Fruit fly (Drosophila melanogaster): ENCODE measurements around the gene bowl.

bowl gene

DNA sequence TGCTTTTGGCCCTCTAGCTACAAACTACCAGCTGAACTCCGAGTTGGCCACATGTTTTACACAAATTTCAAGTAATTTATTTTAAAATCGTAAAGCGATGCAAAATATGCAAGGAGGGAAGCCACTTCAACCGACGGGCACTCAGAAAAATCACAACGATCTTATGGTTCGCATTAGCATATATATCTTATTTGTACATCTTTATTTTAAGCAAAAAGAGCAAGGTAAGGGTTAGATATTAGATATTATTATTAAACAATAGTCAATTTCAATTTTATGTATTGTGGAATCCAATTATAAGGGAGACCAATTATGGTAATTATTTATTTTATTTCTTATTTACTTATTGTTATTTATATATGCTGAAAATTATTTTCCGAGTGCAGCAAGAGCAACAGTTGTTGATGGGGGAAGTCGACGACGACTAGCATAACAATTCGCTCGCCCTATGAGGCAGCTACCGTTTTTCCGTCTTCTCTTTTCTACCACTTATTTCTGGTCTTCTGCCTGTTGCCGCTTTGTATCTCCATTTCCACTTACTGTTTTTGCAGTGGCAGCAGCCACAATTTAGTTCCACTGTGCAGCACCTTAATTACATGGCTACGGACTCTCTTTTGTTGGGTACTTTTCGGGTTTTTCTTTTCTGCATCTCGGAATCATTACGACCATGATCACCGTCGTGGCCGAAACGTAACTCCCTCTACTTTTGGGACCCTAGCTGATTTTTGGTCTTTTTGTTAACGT lies 1.6 kb upstream of the bowl start (continued):
- TF ChIP-seq CG12659 (GFP tag; optimal IDR thresholded peaks at IDR 0.05) (peak; percentile 34), ranshi (GFP tag; IDR thresholded peaks at IDR 0.05) (no peak), ewg (GFP tag; optimal IDR thresholded peaks at IDR 0.05) (no peak), fd96Cb (tag; optimal IDR thresholded peaks at IDR 0.05) (peak; percentile 71), CG4404 (GFP tag; IDR thresholded peaks at IDR 0.05) (no peak), CG7786 (GFP tag; optimal IDR thresholded peaks at IDR 0.05) (no peak), CG17186 (GFP tag; optimal IDR thresholded peaks at IDR 0.05) (no peak), gcm (GFP tag; optimal IDR thresholded peaks at IDR 0.05) (peak; percentile 65), HLHmδ (GFP tag; optimal IDR thresholded peaks at IDR 0.05) (no peak), sug (tag; optimal IDR thresholded peaks at IDR 0.05) (no peak), zen (tag; optimal IDR thresholded peaks at IDR 0.05) (peak; percentile 52), toy (GFP tag; IDR thresholded peaks at IDR 0.05) (no peak), dm (GFP tag; optimal IDR thresholded peaks at IDR 0.05) (no peak), CG31365 (tag; optimal IDR thresholded peaks at IDR 0.05) (no peak), jing (GFP tag; optimal IDR thresholded peaks at IDR 0.05) (no peak), CG43689 (GFP tag; IDR thresholded peaks at IDR 0.05) (no peak), CG13123 (GFP tag; optimal IDR thresholded peaks at IDR 0.05) (no peak), inv (GFP tag; IDR thresholded peaks at IDR 0.05; ENCODE audit: partially characterized antibody) (no peak), CkIIα-i1 (GFP tag; IDR thresholded peaks at IDR 0.05) (no peak), wdn (GFP tag; IDR thresholded peaks at IDR 0.05) (no peak), CG12155 (GFP tag; optimal IDR thresholded peaks at IDR 0.05) (no peak), pfk (GFP tag; optimal IDR thresholded peaks at IDR 0.05) (no peak), wek (GFP tag; optimal IDR thresholded peaks at IDR 0.05) (no peak), ham (GFP tag; IDR thresholded peaks at IDR 0.05) (no peak), phol (tag; optimal IDR thresholded peaks at IDR 0.05) (peak; percentile 78), CG2889 (GFP tag; IDR thresholded peaks at IDR 0.05) (no peak), her (GFP tag; optimal IDR thresholded peaks at IDR 0.05) (no peak), ap (GFP tag; IDR thresholded peaks at IDR 0.05) (no peak), Gug (GFP tag; IDR thresholded peaks at IDR 0.05) (no peak), Trl (optimal IDR thresholded peaks at IDR 0.05) (no peak), Trl (GFP tag; optimal IDR thresholded peaks at IDR 0.05) (no peak), psq (GFP tag; optimal IDR thresholded peaks at IDR 0.05) (no peak), Camta (GFP tag; optimal IDR thresholded peaks at IDR 0.05) (no peak), CG11695 (GFP tag; IDR thresholded peaks at IDR 0.05) (peak; percentile 52; the same call in 1 of the 3 replicates), esg (GFP tag; conservative IDR thresholded peaks at IDR 0.05) (peak; percentile 30; the same call in 1 of the 2 replicates), CG6854 (GFP tag; optimal IDR thresholded peaks at IDR 0.05) (no peak), CG1529 (GFP tag; optimal IDR thresholded peaks at IDR 0.05) (peak; percentile 75), zfh1 (GFP tag; IDR thresholded peaks at IDR 0.05) (0 out of 3 replicates have a peak, but pooled peaks have one; percentile 4), CG9817 (tag; optimal IDR thresholded peaks at IDR 0.05) (no peak), D19A (tag; optimal IDR thresholded peaks at IDR 0.05) (peak; percentile 69), CG16863 (GFP tag; optimal IDR thresholded peaks at IDR 0.05) (no peak), CG8924 (tag; optimal IDR thresholded peaks at IDR 0.05) (peak; percentile 80), wor (GFP tag; IDR thresholded peaks at IDR 0.05) (peak; percentile 25; the same call in 1 of the 2 replicates), bigmax (GFP tag; optimal IDR thresholded peaks at IDR 0.05) (no peak), ind (GFP tag; optimal IDR thresholded peaks at IDR 0.05) (no peak), CG2202 (tag; optimal IDR thresholded peaks at IDR 0.05) (peak; percentile 13), CG15696 (tag; optimal IDR thresholded peaks at IDR 0.05) (peak; percentile 54), CG13624 (GFP tag; optimal IDR thresholded peaks at IDR 0.05) (no peak), tap (tag; optimal IDR thresholded peaks at IDR 0.05) (peak; percentile 42), tx (GFP tag; optimal IDR thresholded peaks at IDR 0.05) (no peak), CG18011 (GFP tag; optimal IDR thresholded peaks at IDR 0.05) (no peak)

Measured in whole organism, embryonic.